Worm (Caenorhabditis elegans): ENCODE results near the gene asb-2.

- TF ChIP-seq scrt-1 (GFP tag; IDR thresholded peaks at IDR 0.05) (no peak), ama-1 (optimal IDR thresholded peaks at IDR 0.05) (no peak), hmbx-1 (tag; optimal IDR thresholded peaks at IDR 0.05) (no peak), hnd-1 (tag; optimal IDR thresholded peaks at IDR 0.05) (no peak), tbx-37 (GFP tag; conservative IDR thresholded peaks at IDR 0.05) (no peak), F13C5.2 (tag; optimal IDR thresholded peaks at IDR 0.05) (no peak), B0310.2 (tag; optimal IDR thresholded peaks at IDR 0.05) (no peak), ceh-13 (GFP tag; optimal IDR thresholded peaks at IDR 0.05) (no peak), flt-1 (GFP tag; IDR thresholded peaks at IDR 0.05) (no peak), aly-1 (tag; optimal IDR thresholded peaks at IDR 0.05) (no peak), tra-4 (tag; optimal IDR thresholded peaks at IDR 0.05) (no peak), tbx-11 (GFP tag; IDR thresholded peaks at IDR 0.05) (no peak)
Observed at ce11 chrX:4426496-4426895, 43.1 kb upstream of the asb-2 start.
